Worm (Caenorhabditis elegans) whole organism, L2 larva: ENCODE data around the gene F11C1.7.

Experiments used
- ama-1 ChIP-seq: fragments of 150-350 bp; optimal IDR thresholded peaks from 2 replicates; lab custom pipeline; 2018; ENCODE audit warnings: inconsistent platforms
- egl-27 ChIP-seq: sonication (generic microtip); optimal IDR thresholded peaks from 3 replicates; lab custom pipeline; 2017; ENCODE audit warnings: missing biosample characterization, missing genetic modification reagents, missing genetic modification characterization
- elt-3 ChIP-seq: sonication (generic microtip); optimal IDR thresholded peaks from 2 replicates; lab custom pipeline; 2017; ENCODE audit warnings: missing biosample characterization, missing genetic modification characterization
- lin-39 ChIP-seq: fragments of 150-350 bp; optimal IDR thresholded peaks from 2 replicates; lab custom pipeline; 2014; ENCODE audit warnings: missing biosample characterization, missing genetic modification reagents, missing genetic modification characterization
- nhr-237 ChIP-seq: fragments of 150-350 bp; optimal IDR thresholded peaks from 2 replicates; lab custom pipeline; 2014; ENCODE audit warnings: missing biosample characterization, missing genetic modification characterization
- nhr-25 ChIP-seq: fragments of 150-350 bp; sonication (generic microtip); optimal IDR thresholded peaks from 3 replicates; lab custom pipeline; 2014; ENCODE audit warnings: missing biosample characterization, missing genetic modification characterization
- skn-1 ChIP-seq: sonication (generic microtip); optimal IDR thresholded peaks from 2 replicates; lab custom pipeline; 2017; ENCODE audit warnings: missing biosample characterization, missing genetic modification characterization
- unc-55 ChIP-seq: fragments of 150-350 bp; sonication (generic microtip); optimal IDR thresholded peaks from 3 replicates; lab custom pipeline; 2014; ENCODE audit warnings: missing biosample characterization, missing genetic modification reagents, missing genetic modification characterization

- TF ChIP-seq lin-39 (tag; lab: Kevin White, UChicago), result no peak
- no peak for TF ChIP-seq ama-1 (lab: Kevin White, UChicago)
- no peak for TF ChIP-seq nhr-237 (tag; lab: Kevin White, UChicago)
- peak; percentile 25 for TF ChIP-seq nhr-25
- no peak for TF ChIP-seq unc-55
- no peak for TF ChIP-seq elt-3 (tag; lab: Kevin White, UChicago)
- TF ChIP-seq skn-1 (tag; lab: Kevin White, UChicago), result no peak
- no peak for TF ChIP-seq egl-27 (tag; lab: Kevin White, UChicago)
Measured at ce11 chrX:12996161-12996560, 7.0 kb downstream of the F11C1.7 start.
